Fruit fly (Drosophila melanogaster): Measurements from ENCODE around the gene inaF-A.

The inaF-A gene

DNA sequence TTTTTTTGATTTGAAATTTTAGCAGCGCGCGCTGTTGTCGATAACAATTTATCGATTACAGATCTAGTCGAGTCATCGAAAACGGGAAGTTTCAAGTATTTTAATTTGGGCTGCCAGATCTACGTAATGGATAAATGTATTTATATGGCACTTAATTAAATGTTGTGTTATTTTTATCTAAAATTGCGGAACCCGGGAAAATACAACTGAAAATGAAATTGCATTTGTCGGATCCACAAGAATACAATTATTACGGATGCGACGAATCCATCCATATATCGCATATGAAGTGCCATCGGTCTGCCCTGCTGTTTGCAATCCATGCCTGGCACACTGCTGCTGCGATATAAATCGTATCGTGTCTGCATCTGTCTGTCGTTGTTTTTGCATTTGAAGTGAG, 13.6 kb downstream of the inaF-A start, which contains the start of gene Tango10 (continued):
- TF ChIP-seq Gug (GFP tag; IDR thresholded peaks at IDR 0.05): no peak; the same call in 3 of the 4 replicates
- no peak for TF ChIP-seq wek (GFP tag; optimal IDR thresholded peaks at IDR 0.05)
- TF ChIP-seq exex (tag; optimal IDR thresholded peaks at IDR 0.05): peak; percentile 12
- TF ChIP-seq Camta (GFP tag; optimal IDR thresholded peaks at IDR 0.05): peak; percentile 52
- TF ChIP-seq CG15479 (GFP tag; optimal IDR thresholded peaks at IDR 0.05): no peak
- TF ChIP-seq CG9876 (GFP tag; optimal IDR thresholded peaks at IDR 0.05): peak; percentile 18
- TF ChIP-seq Deaf1 (tag; optimal IDR thresholded peaks at IDR 0.05): no peak
- peak; percentile 21 for TF ChIP-seq gcm2 (GFP tag; optimal IDR thresholded peaks at IDR 0.05)
- TF ChIP-seq bbx (GFP tag; IDR thresholded peaks at IDR 0.05; ENCODE audit: partially characterized antibody): no peak; the same call in 1 of the 2 replicates
- no peak for TF ChIP-seq Jarid2 (GFP tag; optimal IDR thresholded peaks at IDR 0.05)
- TF ChIP-seq CG11560 (tag; IDR thresholded peaks at IDR 0.05): no peak
- TF ChIP-seq her (GFP tag; optimal IDR thresholded peaks at IDR 0.05): peak; percentile 20
- no peak for TF ChIP-seq CG16779 (GFP tag; IDR thresholded peaks at IDR 0.05)
- peak; percentile 5 for TF ChIP-seq eyg (GFP tag; optimal IDR thresholded peaks at IDR 0.05)
- TF ChIP-seq CG30403 (GFP tag; optimal IDR thresholded peaks at IDR 0.05): peak; percentile 65
- peak; percentile 88 for TF ChIP-seq CG13287 (GFP tag; IDR thresholded peaks at IDR 0.05; ENCODE audit: partially characterized antibody)
- TF ChIP-seq CG3163 (GFP tag; optimal IDR thresholded peaks at IDR 0.05): peak; percentile 15
- TF ChIP-seq CG12769 (tag; optimal IDR thresholded peaks at IDR 0.05): no peak
- no peak for TF ChIP-seq ac (GFP tag; optimal IDR thresholded peaks at IDR 0.05)
- TF ChIP-seq pita (GFP tag; optimal IDR thresholded peaks at IDR 0.05): no peak
- peak; percentile 86 for TF ChIP-seq Dll (GFP tag; IDR thresholded peaks at IDR 0.05; ENCODE audit: partially characterized antibody)
- no peak for TF ChIP-seq CG3065 (GFP tag; optimal IDR thresholded peaks at IDR 0.05)
- TF ChIP-seq Mes4 (GFP tag; optimal IDR thresholded peaks at IDR 0.05): peak; percentile 9
- no peak for TF ChIP-seq CG8290 (GFP tag; optimal IDR thresholded peaks at IDR 0.05)
- TF ChIP-seq CG8290 (tag; optimal IDR thresholded peaks at IDR 0.05): peak in 1 of 2 experiments; percentile 60
- no peak for TF ChIP-seq CG10565 (GFP tag; optimal IDR thresholded peaks at IDR 0.05)
- TF ChIP-seq CG6654 (GFP tag; optimal IDR thresholded peaks at IDR 0.05): no peak
- TF ChIP-seq CG30431 (GFP tag; optimal IDR thresholded peaks at IDR 0.05): no peak
- TF ChIP-seq jing (GFP tag; optimal IDR thresholded peaks at IDR 0.05): no peak
- TF ChIP-seq Ssrp (tag; optimal IDR thresholded peaks at IDR 0.05): peak; percentile 48
- TF ChIP-seq CG33557 (GFP tag; optimal IDR thresholded peaks at IDR 0.05): no peak
- TF ChIP-seq CG5180 (GFP tag; optimal IDR thresholded peaks at IDR 0.05): no peak
- no peak for TF ChIP-seq CG2678 (tag; optimal IDR thresholded peaks at IDR 0.05)
- no peak for TF ChIP-seq cato (GFP tag; optimal IDR thresholded peaks at IDR 0.05; ENCODE audit: borderline replicate concordance)
- no peak; the same call in 1 of the 2 replicates for TF ChIP-seq CG17328 (GFP tag; IDR thresholded peaks at IDR 0.05)
- peak; percentile 66 for TF ChIP-seq CG4404 (GFP tag; IDR thresholded peaks at IDR 0.05)
- TF ChIP-seq repo (GFP tag; optimal IDR thresholded peaks at IDR 0.05): peak; percentile 1
- no peak for TF ChIP-seq hth (optimal IDR thresholded peaks at IDR 0.05)
- TF ChIP-seq CG17829 (tag; optimal IDR thresholded peaks at IDR 0.05): peak; percentile 26
- TF ChIP-seq Dbx (GFP tag; IDR thresholded peaks at IDR 0.05): peak; percentile 75
- TF ChIP-seq lab (GFP tag; optimal IDR thresholded peaks at IDR 0.05): no peak
- no peak for TF ChIP-seq sima (GFP tag; optimal IDR thresholded peaks at IDR 0.05)
- 0 out of 2 replicates have a peak, but pooled peaks have one; percentile 39 for TF ChIP-seq CG14014 (GFP tag; IDR thresholded peaks at IDR 0.05)
- TF ChIP-seq trh (GFP tag; optimal IDR thresholded peaks at IDR 0.05): peak; percentile 7
- TF ChIP-seq fru (optimal IDR thresholded peaks at IDR 0.05): no peak
- TF ChIP-seq fd64A (GFP tag; optimal IDR thresholded peaks at IDR 0.05): no peak
- TF ChIP-seq CG16815 (GFP tag; optimal IDR thresholded peaks at IDR 0.05): peak; percentile 21
- TF ChIP-seq Hr3 (GFP tag; optimal IDR thresholded peaks at IDR 0.05): peak; percentile 42
- TF ChIP-seq Fer1 (GFP tag; optimal IDR thresholded peaks at IDR 0.05): peak; percentile 57
- peak; percentile 51 for TF ChIP-seq CG10267 (tag; optimal IDR thresholded peaks at IDR 0.05)
- TF ChIP-seq fd96Cb (tag; optimal IDR thresholded peaks at IDR 0.05): peak; percentile 34
- no peak for TF ChIP-seq CG7987 (GFP tag; optimal IDR thresholded peaks at IDR 0.05)

Measured in whole organism, embryonic.